Worm (Caenorhabditis elegans): ENCODE results near the gene nlr-1.

DNA sequence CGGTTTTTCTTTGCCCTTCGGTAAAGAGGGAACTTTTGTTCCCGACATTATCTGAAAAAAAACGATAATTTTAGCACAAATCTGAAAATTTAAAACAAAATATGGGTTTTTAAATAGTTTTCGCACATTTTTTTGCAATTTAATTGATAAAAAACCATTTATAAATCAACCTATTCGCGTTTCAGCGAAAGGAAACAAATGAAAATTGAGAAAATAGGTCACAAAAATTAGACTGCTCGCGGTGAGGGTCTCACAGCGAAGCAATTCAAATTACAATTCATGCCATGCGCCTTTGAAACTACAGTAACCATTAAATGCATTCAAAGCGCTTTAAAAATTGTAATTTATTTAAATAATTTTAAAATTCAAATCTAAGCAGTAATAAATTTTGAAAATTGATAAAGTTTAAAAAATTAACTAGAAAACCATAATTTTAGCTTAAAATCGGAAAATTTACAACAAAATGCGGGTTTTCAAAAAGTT is 23.9 kb downstream of the nlr-1 start, which contains the start of gene B0001.7:
- TF ChIP-seq aha-1 (tag; optimal IDR thresholded peaks at IDR 0.05) (no peak), nhr-20 (tag; optimal IDR thresholded peaks at IDR 0.05) (no peak), elt-2 (tag; optimal IDR thresholded peaks at IDR 0.05) (no peak), pqm-1 (tag; optimal IDR thresholded peaks at IDR 0.05) (no peak), jun-1 (tag; optimal IDR thresholded peaks at IDR 0.05) (no peak), ztf-4 (tag; optimal IDR thresholded peaks at IDR 0.05) (no peak), egl-27 (tag; optimal IDR thresholded peaks at IDR 0.05) (no peak), nhr-76 (tag; optimal IDR thresholded peaks at IDR 0.05) (no peak), dsc-1 (tag; optimal IDR thresholded peaks at IDR 0.05) (no peak)

All from whole organism, L1 larva.